Fruit fly (Drosophila melanogaster) whole organism, embryonic: ENCODE measurements around the gene msps.

Source experiments
- Awh ChIP-seq: fragments of 200-800 bp; sonication (Bioruptor generic); IDR thresholded peaks from 2 replicates; pipeline ENCODE4, ENCODE4 v1.3.6; 2022; ENCODE audit warnings: missing biosample characterization, missing genetic modification characterization
- BEAF-32 ChIP-seq: fragments of 200-800 bp; sonication (Bioruptor generic); optimal IDR thresholded peaks from 3 replicates; lab custom pipeline; 2017; ENCODE audit warnings: missing biosample characterization, missing genetic modification characterization, mild to moderate bottlenecking, moderate library complexity, missing genetic modification reagents
- CG10565 ChIP-seq: fragments of 200-800 bp; sonication (Bioruptor generic); optimal IDR thresholded peaks from 3 replicates; lab custom pipeline; 2016; ENCODE audit warnings: missing biosample characterization, mild to moderate bottlenecking, missing genetic modification characterization
- CG10979 ChIP-seq: fragments of 200-800 bp; sonication (Bioruptor generic); optimal IDR thresholded peaks from 2 replicates; lab custom pipeline; 2018; ENCODE audit warnings: missing biosample characterization, mild to moderate bottlenecking, missing genetic modification characterization, moderate library complexity
- CG12744 ChIP-seq: fragments of 200-800 bp; sonication (Bioruptor generic); optimal IDR thresholded peaks from 2 replicates; lab custom pipeline; 2016; ENCODE audit warnings: missing biosample characterization, missing genetic modification characterization
- CG14860 ChIP-seq: fragments of 200-800 bp; sonication (Bioruptor generic); IDR thresholded peaks from 3 replicates; pipeline ENCODE4 v1.3.6; 2022; ENCODE audit warnings: missing biosample characterization, missing genetic modification characterization; ENCODE audit not compliant: partially characterized antibody
- CG15073 ChIP-seq: fragments of 200-800 bp; sonication (Bioruptor generic); optimal IDR thresholded peaks from 2 replicates; lab custom pipeline; 2016; ENCODE audit warnings: missing biosample characterization, missing genetic modification characterization
- CG15479 ChIP-seq: fragments of 200-800 bp; sonication (Bioruptor generic); optimal IDR thresholded peaks from 3 replicates; lab custom pipeline; 2019; ENCODE audit warnings: missing biosample characterization, mild to moderate bottlenecking, missing genetic modification characterization, moderate library complexity
- CG1832 ChIP-seq: fragments of 200-800 bp; sonication (Bioruptor generic); optimal IDR thresholded peaks from 2 replicates; lab custom pipeline; 2017; ENCODE audit warnings: missing biosample characterization, mild to moderate bottlenecking, missing genetic modification characterization, inconsistent platforms
- CG2116 ChIP-seq: fragments of 200-800 bp; sonication (Bioruptor generic); optimal IDR thresholded peaks from 3 replicates; lab custom pipeline; 2018; ENCODE audit warnings: missing biosample characterization, mild to moderate bottlenecking, missing genetic modification characterization
- CG3281 ChIP-seq: fragments of 200-800 bp; sonication (Bioruptor generic); optimal IDR thresholded peaks from 3 replicates; lab custom pipeline; 2017; ENCODE audit warnings: missing biosample characterization, mild to moderate bottlenecking, missing genetic modification characterization
- CG34224 ChIP-seq: fragments of 200-800 bp; sonication (Bioruptor generic); IDR thresholded peaks from 3 replicates; pipeline ENCODE4 v1.3.6; 2022; ENCODE audit warnings: missing biosample characterization, missing genetic modification characterization; ENCODE audit not compliant: partially characterized antibody
- CG42726 ChIP-seq: fragments of 200-800 bp; sonication (Bioruptor generic); IDR thresholded peaks from 2 replicates; pipeline ENCODE4 v1.3.6; 2022; ENCODE audit warnings: missing biosample characterization, missing genetic modification characterization; ENCODE audit not compliant: partially characterized antibody
- CG6791 ChIP-seq: fragments of 200-800 bp; sonication (Bioruptor generic); IDR thresholded peaks from 3 replicates; pipeline ENCODE4 v1.3.6; 2022; ENCODE audit warnings: missing biosample characterization, missing genetic modification characterization; ENCODE audit not compliant: partially characterized antibody
- CG9876 ChIP-seq: fragments of 200-800 bp; sonication (Bioruptor generic); optimal IDR thresholded peaks from 2 replicates; lab custom pipeline; 2016; ENCODE audit warnings: missing biosample characterization, missing genetic modification characterization
- CTCF ChIP-seq: fragments of 200-800 bp; sonication (Bioruptor generic); optimal IDR thresholded peaks from 2 replicates; lab custom pipeline; 2017; ENCODE audit warnings: missing biosample characterization, mild to moderate bottlenecking, missing genetic modification characterization, moderate library complexity
- Dll ChIP-seq: fragments of 200-800 bp; sonication (Bioruptor generic); IDR thresholded peaks from 4 replicates; pipeline ENCODE4 v1.3.6; 2022; ENCODE audit warnings: missing biosample characterization, missing genetic modification characterization; ENCODE audit not compliant: partially characterized antibody
- Doc3 ChIP-seq: fragments of 200-800 bp; sonication (Bioruptor generic); IDR thresholded peaks from 3 replicates; pipeline ENCODE4 v1.3.6; 2022; ENCODE audit warnings: missing biosample characterization, missing genetic modification characterization; ENCODE audit not compliant: partially characterized antibody
- Dp ChIP-seq: fragments of 200-800 bp; sonication (Bioruptor generic); optimal IDR thresholded peaks from 2 replicates; lab custom pipeline; 2018; ENCODE audit warnings: missing biosample characterization, mild to moderate bottlenecking, missing genetic modification characterization, moderate library complexity
- Dref ChIP-seq: fragments of 200-800 bp; sonication (Bioruptor generic); IDR thresholded peaks from 2 replicates; pipeline ENCODE4 v1.3.6; 2022; ENCODE audit warnings: missing biosample characterization, missing genetic modification characterization
- H2.0 ChIP-seq: fragments of 200-800 bp; sonication (Bioruptor generic); IDR thresholded peaks from 2 replicates; pipeline ENCODE4 v1.3.6; 2022; ENCODE audit warnings: missing biosample characterization, missing genetic modification characterization
- Hey ChIP-seq: fragments of 200-800 bp; sonication (Bioruptor generic); optimal IDR thresholded peaks from 3 replicates; lab custom pipeline; 2018; ENCODE audit warnings: missing biosample characterization, mild to moderate bottlenecking, missing genetic modification characterization
- Hr78 ChIP-seq, 2 experiments: fragments of 200-800 bp in 1 of 2; fragments of >200 bp in 1 of 2; sonication (Bioruptor generic) in 1 of 2; optimal IDR thresholded peaks; 2 replicates each; lab custom pipeline; 2017 to 2019; ENCODE audit warnings: missing biosample characterization in 2 of 2, missing genetic modification characterization in 2 of 2, mild to moderate bottlenecking in 1 of 2, moderate library complexity in 1 of 2
- Meics ChIP-seq: fragments of 200-800 bp; sonication (Bioruptor generic); optimal IDR thresholded peaks from 2 replicates; lab custom pipeline; 2017; ENCODE audit warnings: missing biosample characterization, mild to moderate bottlenecking, missing genetic modification characterization
- NC2β ChIP-seq: fragments of 200-800 bp; sonication (Bioruptor generic); optimal IDR thresholded peaks from 2 replicates; lab custom pipeline; 2016; ENCODE audit warnings: missing biosample characterization, missing genetic modification characterization
- Poxn ChIP-seq: fragments of 200-800 bp; sonication (Bioruptor generic); IDR thresholded peaks from 2 replicates; pipeline ENCODE4 v1.3.6; 2022; ENCODE audit warnings: missing biosample characterization, missing genetic modification characterization
- Sin3A ChIP-seq: fragments of >200 bp; optimal IDR thresholded peaks from 2 replicates; lab custom pipeline; 2018
- Sox102F ChIP-seq: fragments of 200-800 bp; sonication (Bioruptor generic); optimal IDR thresholded peaks from 2 replicates; lab custom pipeline; 2018; ENCODE audit warnings: missing biosample characterization, mild to moderate bottlenecking, missing genetic modification characterization, moderate library complexity
- YL-1 ChIP-seq: fragments of 200-800 bp; sonication (Bioruptor generic); optimal IDR thresholded peaks from 3 replicates; lab custom pipeline; 2017; ENCODE audit warnings: missing biosample characterization, mild to moderate bottlenecking, missing genetic modification characterization
- ato ChIP-seq: fragments of 200-800 bp; sonication (Bioruptor generic); IDR thresholded peaks from 2 replicates; pipeline ENCODE4 v1.3.6; 2022; ENCODE audit warnings: missing biosample characterization, missing genetic modification characterization; ENCODE audit not compliant: partially characterized antibody
- chinmo ChIP-seq: fragments of 200-800 bp; sonication (Bioruptor generic); IDR thresholded peaks from 4 replicates; pipeline ENCODE4 v1.3.6; 2022; ENCODE audit warnings: missing biosample characterization, missing genetic modification characterization; ENCODE audit not compliant: partially characterized antibody
- dm ChIP-seq: fragments of 200-800 bp; sonication (Bioruptor generic); optimal IDR thresholded peaks from 3 replicates; lab custom pipeline; 2016; ENCODE audit warnings: missing biosample characterization, missing genetic modification characterization
- dmrt11E ChIP-seq: fragments of 200-800 bp; sonication (Bioruptor generic); optimal IDR thresholded peaks from 3 replicates; lab custom pipeline; 2018; ENCODE audit warnings: missing biosample characterization, mild to moderate bottlenecking, missing genetic modification characterization, moderate library complexity
- dpn ChIP-seq, 2 experiments: fragments of 200-800 bp; sonication (Bioruptor generic); optimal IDR thresholded peaks; 3 replicates each; lab custom pipeline; 2016; ENCODE audit warnings: missing biosample characterization in 2 of 2, missing genetic modification characterization in 2 of 2
- eve ChIP-seq, 2 experiments: fragments of >200 bp; optimal IDR thresholded peaks; 2 replicates each; lab custom pipeline; 2017; ENCODE audit warnings: missing biosample characterization in 2 of 2, missing genetic modification characterization in 2 of 2
- gcm ChIP-seq: fragments of 200-800 bp; sonication (Bioruptor generic); optimal IDR thresholded peaks from 2 replicates; lab custom pipeline; 2019; ENCODE audit warnings: missing biosample characterization, mild to moderate bottlenecking, missing genetic modification characterization, moderate library complexity
- gfzf ChIP-seq: fragments of 200-800 bp; sonication (Bioruptor generic); optimal IDR thresholded peaks from 2 replicates; lab custom pipeline; 2016; ENCODE audit warnings: missing biosample characterization, mild to moderate bottlenecking, missing genetic modification characterization, moderate library complexity
- knrl ChIP-seq: fragments of 200-800 bp; sonication (Bioruptor generic); IDR thresholded peaks from 3 replicates; pipeline ENCODE4 v1.3.6; 2022; ENCODE audit warnings: missing biosample characterization, missing genetic modification characterization; ENCODE audit not compliant: partially characterized antibody
- lilli ChIP-seq: fragments of 200-800 bp; sonication (Bioruptor generic); optimal IDR thresholded peaks from 3 replicates; lab custom pipeline; 2016; ENCODE audit warnings: missing biosample characterization, missing genetic modification characterization
- mirr ChIP-seq: fragments of 200-800 bp; sonication (Bioruptor generic); optimal IDR thresholded peaks from 3 replicates; lab custom pipeline; 2018; ENCODE audit warnings: missing biosample characterization, mild to moderate bottlenecking, missing genetic modification characterization
- nerfin-2 ChIP-seq: fragments of 200-800 bp; sonication (Bioruptor generic); IDR thresholded peaks from 2 replicates; pipeline ENCODE4 v1.3.6; 2022; ENCODE audit warnings: missing biosample characterization, missing genetic modification characterization; ENCODE audit not compliant: partially characterized antibody
- oc ChIP-seq: fragments of 200-800 bp; sonication (Bioruptor generic); optimal IDR thresholded peaks from 2 replicates; lab custom pipeline; 2018; ENCODE audit warnings: missing biosample characterization, mild to moderate bottlenecking, missing genetic modification characterization, moderate library complexity
- p53 ChIP-seq: fragments of 200-800 bp; sonication (Bioruptor generic); optimal IDR thresholded peaks from 2 replicates; lab custom pipeline; 2016; ENCODE audit warnings: missing biosample characterization, missing genetic modification characterization
- sc ChIP-seq, 3 experiments: fragments of >200 bp in 2 of 3; fragments of 200-800 bp in 1 of 3; sonication (Bioruptor generic) in 1 of 3; optimal IDR thresholded peaks; 2 replicates in 2 of 3; 3 replicates in 1 of 3; lab custom pipeline; 2017; ENCODE audit warnings: mild to moderate bottlenecking in 1 of 3, missing biosample characterization in 1 of 3, missing genetic modification characterization in 1 of 3, missing genetic modification reagents in 1 of 3
- stc ChIP-seq: fragments of 200-800 bp; sonication (Bioruptor generic); IDR thresholded peaks from 2 replicates; pipeline ENCODE4 v1.3.6; 2022; ENCODE audit warnings: missing biosample characterization, missing genetic modification characterization
- stwl ChIP-seq: fragments of 200-800 bp; sonication (Bioruptor generic); optimal IDR thresholded peaks from 3 replicates; lab custom pipeline; 2018; ENCODE audit warnings: missing biosample characterization, mild to moderate bottlenecking, missing genetic modification characterization, moderate library complexity
- tll ChIP-seq, 2 experiments: fragments of 200-800 bp in 1 of 2; fragments of >200 bp in 1 of 2; sonication (Bioruptor generic) in 1 of 2; optimal IDR thresholded peaks; 2 replicates each; lab custom pipeline; 2017 to 2019; ENCODE audit warnings: missing biosample characterization in 2 of 2, missing genetic modification characterization in 2 of 2, mild to moderate bottlenecking in 1 of 2, moderate library complexity in 1 of 2
- trem ChIP-seq: fragments of 200-800 bp; optimal IDR thresholded peaks from 3 replicates; lab custom pipeline; 2019; ENCODE audit warnings: missing biosample characterization, mild to moderate bottlenecking, missing genetic modification characterization, moderate library complexity

msps gene

DNA sequence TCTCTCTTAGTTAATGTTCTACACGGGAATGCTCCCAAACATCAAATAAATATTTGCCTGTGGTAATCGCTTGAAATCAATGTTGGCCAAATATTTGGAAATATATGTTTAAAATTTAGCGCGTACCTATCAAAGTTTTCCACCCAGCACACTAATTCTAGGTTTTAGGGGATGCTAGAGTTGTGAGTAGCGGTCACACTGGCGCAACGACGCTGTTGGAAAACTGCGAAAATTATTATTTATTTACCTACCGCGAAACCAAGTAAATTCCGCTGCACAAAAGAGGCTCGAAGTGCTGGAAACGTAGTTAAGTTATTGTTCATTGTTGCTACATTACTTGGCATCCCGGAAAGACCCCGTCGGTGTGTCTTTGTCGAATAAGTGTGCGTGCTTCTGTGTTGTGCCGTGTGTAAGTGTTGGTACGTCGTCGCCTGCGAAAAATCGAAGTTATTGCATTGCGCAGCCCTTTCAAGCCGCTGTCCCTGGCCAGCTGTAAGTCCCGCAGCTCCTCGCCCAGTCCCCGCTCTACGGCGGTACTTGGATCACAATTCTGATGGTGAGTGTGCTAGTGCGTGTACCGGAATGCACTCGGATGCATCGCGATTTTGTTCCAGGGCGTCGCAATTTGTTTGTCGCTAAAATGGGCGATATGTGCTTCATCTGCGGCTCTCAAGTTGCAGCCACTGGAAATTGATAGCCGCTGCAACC lies at the start of gene msps (continued):
- TF ChIP-seq CG42726 (peak; percentile 64; the same call in 1 of the 2 replicates), Dref (GFP tag; lab: Robert Waterston, UW) (peak; percentile 32; the same call in 1 of the 2 replicates), Sin3A (peak; percentile 56), H2.0 (no peak), CG15479 (GFP tag; lab: Kevin White, UChicago) (peak; percentile 42), stwl (tag; lab: Kevin White, UChicago) (peak; percentile 28), gfzf (GFP tag; lab: Kevin White, UChicago) (peak; percentile 95), Sox102F (GFP tag; lab: Kevin White, UChicago) (no peak), chinmo (GFP tag; lab: Robert Waterston, UW) (0 out of 4 replicates have a peak, but pooled peaks have one; percentile 49), stc (no peak), trem (tag; lab: Kevin White, UChicago) (peak; percentile 39), Dp (peak; percentile 94), p53 (GFP tag; lab: Kevin White, UChicago) (no peak), CG6791 (peak; percentile 89), Hr78 (GFP tag; optimal IDR thresholded peaks at IDR 0.05; lab: Kevin White, UChicago) (no peak), CG1832 (GFP tag; lab: Kevin White, UChicago) (no peak), CG14860 (GFP tag; lab: Robert Waterston, UW) (peak; percentile 71), Poxn (GFP tag; lab: Robert Waterston, UW) (no peak), sc (optimal IDR thresholded peaks at IDR 0.05; lab: Kevin White, UChicago) (no peak), sc (GFP tag; optimal IDR thresholded peaks at IDR 0.05; lab: Kevin White, UChicago) (no peak), CG2116 (GFP tag; lab: Kevin White, UChicago) (peak; percentile 27), mirr (GFP tag; lab: Kevin White, UChicago) (no peak), eve (GFP tag; optimal IDR thresholded peaks at IDR 0.05; lab: Kevin White, UChicago) (no peak), Hey (tag; lab: Kevin White, UChicago) (no peak), CG3281 (GFP tag; lab: Kevin White, UChicago) (no peak), CG15073 (GFP tag; lab: Kevin White, UChicago) (no peak), CG9876 (no peak), oc (tag; lab: Kevin White, UChicago) (no peak), CTCF (peak; percentile 6), gcm (GFP tag; lab: Kevin White, UChicago) (no peak), nerfin-2 (GFP tag; lab: Robert Waterston, UW) (peak; percentile 78), tll (GFP tag; optimal IDR thresholded peaks at IDR 0.05; lab: Kevin White, UChicago) (no peak)
- TF ChIP-seq, all 482 proteins: peak for 63

DNA sequence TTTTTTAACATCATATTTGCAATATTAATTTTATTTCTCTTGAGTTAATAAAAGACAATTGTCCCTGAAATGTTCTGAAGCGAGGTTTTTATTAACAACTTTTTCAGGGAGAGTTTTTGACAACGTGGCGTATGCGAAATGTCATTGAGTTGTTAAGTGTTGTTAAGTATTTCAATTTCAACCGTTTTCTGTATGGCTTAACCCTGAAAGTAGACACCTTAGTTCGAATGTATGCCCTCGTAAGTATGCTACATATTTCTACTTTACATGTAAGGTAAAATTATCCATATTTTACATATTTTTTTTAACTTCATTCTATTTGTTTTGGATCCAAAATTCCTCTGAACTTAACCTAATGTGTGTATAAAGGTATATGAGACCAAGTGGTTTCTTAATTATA lies 46.6 kb upstream of the msps start:
- TF ChIP-seq NC2β, result no peak
- TF ChIP-seq Awh, result no peak
- TF ChIP-seq BEAF-32 (GFP tag; lab: Kevin White, UChicago), result no peak
- peak; percentile 70 for TF ChIP-seq ato (GFP tag; lab: Robert Waterston, UW)
- peak; percentile 81 for TF ChIP-seq CG34224
- peak; percentile 62 for TF ChIP-seq CG10979 (tag; lab: Kevin White, UChicago)
- peak; percentile 43; the same call in 1 of the 3 replicates for TF ChIP-seq Doc3
- no peak for TF ChIP-seq Meics
- peak; percentile 34 for TF ChIP-seq YL-1
- TF ChIP-seq lilli (GFP tag; lab: Kevin White, UChicago), result peak; percentile 1
- TF ChIP-seq knrl, result peak; percentile 48; the same call in 1 of the 3 replicates
- TF ChIP-seq dm (GFP tag; lab: Kevin White, UChicago), result peak; percentile 41
- peak; percentile 38 for TF ChIP-seq dmrt11E (tag; lab: Kevin White, UChicago)
- TF ChIP-seq Dll (GFP tag; lab: Robert Waterston, UW), result peak; percentile 57; the same call in 2 of the 4 replicates
- TF ChIP-seq CG12744 (GFP tag; lab: Kevin White, UChicago), result peak; percentile 65
- TF ChIP-seq CG10565 (GFP tag; lab: Kevin White, UChicago), result no peak
- peak; percentile 45; the same call in 1 of the 2 replicates for TF ChIP-seq nerfin-2 (GFP tag; lab: Robert Waterston, UW)
- peak; percentile 77 for TF ChIP-seq CTCF
- peak; percentile 13 to 14 for TF ChIP-seq dpn (GFP tag; optimal IDR thresholded peaks at IDR 0.05; lab: Kevin White, UChicago)
